Worm (Caenorhabditis elegans) whole organism, L1 larva: Measurements from ENCODE around the gene C35D6.4.

ENCODE experiments used
- blmp-1 ChIP-seq: fragments of 150-350 bp; optimal IDR thresholded peaks from 2 replicates; lab custom pipeline; 2014; ENCODE audit warnings: missing biosample characterization, missing genetic modification characterization
- jun-1 ChIP-seq: fragments of 150-350 bp; optimal IDR thresholded peaks from 2 replicates; lab custom pipeline; 2014; ENCODE audit warnings: missing biosample characterization, missing genetic modification reagents, missing genetic modification characterization
- lir-3 ChIP-seq: sonication (generic microtip); optimal IDR thresholded peaks from 2 replicates; lab custom pipeline; 2016; ENCODE audit warnings: mild to moderate bottlenecking, missing genetic modification characterization, moderate library complexity, missing compliant biosample characterization; ENCODE audit not compliant: poor library complexity
- nhr-11 ChIP-seq: fragments of 150-350 bp; optimal IDR thresholded peaks from 2 replicates; lab custom pipeline; 2014; ENCODE audit warnings: missing biosample characterization, missing genetic modification characterization

DNA sequence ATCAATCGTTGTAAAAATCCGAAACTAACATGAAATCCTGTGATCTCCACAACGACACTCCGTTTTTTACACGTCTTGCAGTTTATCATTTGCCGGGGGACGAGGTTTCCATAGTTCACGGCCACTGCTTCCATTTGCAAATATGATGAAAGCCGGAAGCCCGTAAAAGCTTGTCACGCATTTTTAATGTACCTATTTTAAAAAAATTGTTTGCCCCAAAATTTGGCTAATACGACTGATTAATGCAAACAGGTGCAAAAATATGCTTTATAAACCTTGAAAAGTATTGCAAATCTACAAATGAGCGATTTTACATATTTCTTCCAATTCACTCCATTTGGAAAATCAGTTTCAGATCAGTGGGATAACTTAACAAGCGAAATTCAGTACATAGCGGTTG lies 29.9 kb upstream of the C35D6.4 start, which contains the start of gene srz-61:
- no peak for TF ChIP-seq blmp-1 (tag; lab: Kevin White, UChicago)
- no peak for TF ChIP-seq jun-1 (tag; lab: Kevin White, UChicago)
- no peak for TF ChIP-seq lir-3 (tag; lab: Kevin White, UChicago)
- no peak for TF ChIP-seq nhr-11 (tag; lab: Kevin White, UChicago)
